Fruit fly (Drosophila melanogaster) whole organism, prepupa: Measurements from ENCODE around the gene cbt.

Experiments
- Blimp-1 ChIP-seq: fragments of 200-800 bp; sonication (Bioruptor generic); optimal IDR thresholded peaks from 3 replicates; lab custom pipeline; 2017; ENCODE audit warnings: missing biosample characterization, missing genetic modification characterization, mild to moderate bottlenecking, moderate library complexity, missing genetic modification reagents
- CG10669 ChIP-seq: fragments of 200-800 bp; sonication (Bioruptor generic); optimal IDR thresholded peaks from 3 replicates; lab custom pipeline; 2018; ENCODE audit warnings: missing biosample characterization, mild to moderate bottlenecking, missing genetic modification characterization, moderate library complexity
- CG11294 ChIP-seq: fragments of 200-800 bp; sonication (Bioruptor generic); IDR thresholded peaks from 2 replicates; pipeline ENCODE4 v1.3.6; 2022; ENCODE audit warnings: missing biosample characterization, missing genetic modification characterization
- CG11762 ChIP-seq: fragments of 200-800 bp; sonication (Bioruptor generic); optimal IDR thresholded peaks from 3 replicates; lab custom pipeline; 2016; ENCODE audit warnings: missing biosample characterization, missing genetic modification characterization; ENCODE audit not compliant: insufficient read depth
- CG1621 ChIP-seq: fragments of 200-800 bp; sonication (Bioruptor generic); optimal IDR thresholded peaks from 3 replicates; lab custom pipeline; 2018; ENCODE audit warnings: missing biosample characterization, mild to moderate bottlenecking, missing genetic modification characterization
- CG16779 ChIP-seq: fragments of 200-800 bp; sonication (Bioruptor generic); optimal IDR thresholded peaks from 3 replicates; lab custom pipeline; 2017; ENCODE audit warnings: missing biosample characterization, mild to moderate bottlenecking, missing genetic modification characterization
- CG3032 ChIP-seq: fragments of 200-800 bp; optimal IDR thresholded peaks from 2 replicates; lab custom pipeline; 2019; ENCODE audit warnings: missing biosample characterization, mild to moderate bottlenecking, missing genetic modification characterization, moderate library complexity
- CG31627 ChIP-seq: fragments of 200-800 bp; sonication (Bioruptor generic); optimal IDR thresholded peaks from 3 replicates; lab custom pipeline; 2016; ENCODE audit warnings: missing biosample characterization, missing genetic modification characterization
- CG32006 ChIP-seq: fragments of 200-800 bp; sonication (Bioruptor generic); optimal IDR thresholded peaks from 3 replicates; lab custom pipeline; 2017; ENCODE audit warnings: missing biosample characterization, mild to moderate bottlenecking, missing genetic modification characterization
- CG3919 ChIP-seq: fragments of 200-800 bp; sonication (Bioruptor generic); optimal IDR thresholded peaks from 3 replicates; lab custom pipeline; 2016; ENCODE audit warnings: missing biosample characterization, missing genetic modification characterization
- CG6163 ChIP-seq: fragments of 200-800 bp; sonication (Bioruptor generic); IDR thresholded peaks from 3 replicates; pipeline ENCODE4 v1.3.6; 2022; ENCODE audit warnings: missing biosample characterization, missing genetic modification characterization
- CG6276 ChIP-seq: fragments of 200-800 bp; sonication (Bioruptor generic); optimal IDR thresholded peaks from 2 replicates; lab custom pipeline; 2017; ENCODE audit warnings: missing biosample characterization, mild to moderate bottlenecking, missing genetic modification characterization
- CG6808 ChIP-seq: fragments of 200-800 bp; sonication (Bioruptor generic); optimal IDR thresholded peaks from 3 replicates; lab custom pipeline; 2017; ENCODE audit warnings: missing biosample characterization, missing genetic modification characterization, mild to moderate bottlenecking, moderate library complexity, missing genetic modification reagents
- CG7368 ChIP-seq: fragments of 200-800 bp; sonication (Bioruptor generic); optimal IDR thresholded peaks from 3 replicates; lab custom pipeline; 2016; ENCODE audit warnings: missing biosample characterization, missing genetic modification characterization
- CG8119 ChIP-seq: fragments of 200-800 bp; sonication (Bioruptor generic); IDR thresholded peaks from 3 replicates; pipeline ENCODE4 v1.3.6; 2022; ENCODE audit warnings: missing biosample characterization, missing genetic modification characterization
- CG8319 ChIP-seq: fragments of 200-800 bp; sonication (Bioruptor generic); optimal IDR thresholded peaks from 3 replicates; lab custom pipeline; 2016; ENCODE audit warnings: missing biosample characterization, missing genetic modification characterization
- Eip75B ChIP-seq: fragments of 200-800 bp; sonication (Bioruptor generic); optimal IDR thresholded peaks from 3 replicates; lab custom pipeline; 2016; ENCODE audit warnings: missing biosample characterization, missing genetic modification characterization
- Eip78C ChIP-seq: fragments of 200-800 bp; sonication (Bioruptor generic); peaks from one replicate; lab custom pipeline; 2016; ENCODE audit warnings: missing biosample characterization, missing genetic modification characterization
- Eip93F ChIP-seq: fragments of 200-800 bp; sonication (Bioruptor generic); optimal IDR thresholded peaks from 2 replicates; lab custom pipeline; 2016; ENCODE audit warnings: missing biosample characterization, mild to moderate bottlenecking, missing genetic modification characterization
- Gug ChIP-seq: fragments of 200-800 bp; sonication (Bioruptor generic); IDR thresholded peaks from 2 replicates; pipeline ENCODE4 v1.3.6; 2022; ENCODE audit warnings: missing biosample characterization, missing genetic modification characterization
- Hr38 ChIP-seq: sonication (Bioruptor generic); optimal IDR thresholded peaks from 2 replicates; lab custom pipeline; 2016; ENCODE audit warnings: missing biosample characterization, missing genetic modification characterization
- Hr4 ChIP-seq: fragments of 200-800 bp; sonication (Bioruptor generic); optimal IDR thresholded peaks from 3 replicates; lab custom pipeline; 2016; ENCODE audit warnings: missing biosample characterization, missing genetic modification characterization
- Lpt ChIP-seq: fragments of 200-800 bp; sonication (Bioruptor generic); optimal IDR thresholded peaks from 3 replicates; lab custom pipeline; 2016; ENCODE audit warnings: missing biosample characterization, missing genetic modification characterization
- Met ChIP-seq: fragments of 200-800 bp; sonication (Bioruptor generic); optimal IDR thresholded peaks from 3 replicates; lab custom pipeline; 2016; ENCODE audit warnings: missing biosample characterization, missing genetic modification characterization
- Smox ChIP-seq: fragments of 200-800 bp; sonication (Bioruptor generic); optimal IDR thresholded peaks from 3 replicates; lab custom pipeline; 2016; ENCODE audit warnings: missing biosample characterization, missing genetic modification characterization
- Sox102F ChIP-seq: fragments of 200-800 bp; sonication (Bioruptor generic); optimal IDR thresholded peaks from 2 replicates; lab custom pipeline; 2016; ENCODE audit warnings: missing biosample characterization, mild to moderate bottlenecking, missing genetic modification characterization
- Sox15 ChIP-seq: fragments of 200-800 bp; sonication (Bioruptor generic); optimal IDR thresholded peaks from 3 replicates; lab custom pipeline; 2016; ENCODE audit warnings: missing biosample characterization, missing genetic modification characterization
- achi ChIP-seq: fragments of 200-800 bp; sonication (Bioruptor generic); optimal IDR thresholded peaks from 3 replicates; lab custom pipeline; 2016; ENCODE audit warnings: missing biosample characterization, missing genetic modification characterization
- acj6 ChIP-seq: fragments of 200-800 bp; sonication (Bioruptor generic); optimal IDR thresholded peaks from 3 replicates; lab custom pipeline; 2016; ENCODE audit warnings: missing biosample characterization, missing genetic modification characterization
- cyc ChIP-seq: fragments of 200-800 bp; sonication (Bioruptor generic); optimal IDR thresholded peaks from 3 replicates; lab custom pipeline; 2016; ENCODE audit warnings: missing biosample characterization, missing genetic modification characterization
- dac ChIP-seq: fragments of 200-800 bp; sonication (Bioruptor generic); optimal IDR thresholded peaks from 2 replicates; lab custom pipeline; 2017; ENCODE audit warnings: missing biosample characterization, mild to moderate bottlenecking, missing genetic modification characterization
- esn ChIP-seq: fragments of 200-800 bp; sonication (Bioruptor generic); optimal IDR thresholded peaks from 2 replicates; lab custom pipeline; 2016; ENCODE audit warnings: missing biosample characterization, mild to moderate bottlenecking, missing genetic modification characterization, moderate library complexity
- fd59A ChIP-seq: fragments of 200-800 bp; sonication (Bioruptor generic); optimal IDR thresholded peaks from 2 replicates; lab custom pipeline; 2017; ENCODE audit warnings: missing biosample characterization, mild to moderate bottlenecking, missing genetic modification characterization, missing genetic modification reagents
- fd85E ChIP-seq: fragments of 200-800 bp; sonication (Bioruptor generic); optimal IDR thresholded peaks from 3 replicates; lab custom pipeline; 2016; ENCODE audit warnings: missing biosample characterization, missing genetic modification characterization
- lz ChIP-seq: fragments of 200-800 bp; sonication (Bioruptor generic); optimal IDR thresholded peaks from 3 replicates; lab custom pipeline; 2016; ENCODE audit warnings: missing biosample characterization, missing genetic modification characterization
- net ChIP-seq: fragments of 200-800 bp; sonication (Bioruptor generic); optimal IDR thresholded peaks from 3 replicates; lab custom pipeline; 2016; ENCODE audit warnings: missing biosample characterization, missing genetic modification characterization
- pdm3 ChIP-seq: fragments of 200-800 bp; sonication (Bioruptor generic); optimal IDR thresholded peaks from 3 replicates; lab custom pipeline; 2016; ENCODE audit warnings: missing biosample characterization, missing genetic modification characterization
- salr ChIP-seq, 2 experiments: fragments of 200-800 bp; sonication (Bioruptor generic); optimal IDR thresholded peaks; 3 replicates each; lab custom pipeline; 2016 to 2018; ENCODE audit warnings: missing biosample characterization in 2 of 2, missing genetic modification characterization in 2 of 2, mild to moderate bottlenecking in 1 of 2
- spab ChIP-seq: fragments of 200-800 bp; sonication (Bioruptor generic); optimal IDR thresholded peaks from 2 replicates; lab custom pipeline; 2017; ENCODE audit warnings: missing biosample characterization, mild to moderate bottlenecking, missing genetic modification characterization, missing genetic modification reagents
- ss ChIP-seq, 2 experiments: fragments of 200-800 bp; sonication (Bioruptor generic); optimal IDR thresholded peaks; 2 replicates in 1 of 2; 3 replicates in 1 of 2; lab custom pipeline; 2017 to 2018; ENCODE audit warnings: mild to moderate bottlenecking in 2 of 2, missing biosample characterization in 2 of 2, missing genetic modification characterization in 2 of 2, moderate library complexity in 1 of 2
- svp ChIP-seq: fragments of 200-800 bp; sonication (Bioruptor generic); peaks from one replicate; lab custom pipeline; 2016; ENCODE audit warnings: missing biosample characterization, missing genetic modification characterization
- topi ChIP-seq: fragments of 200-800 bp; sonication (Bioruptor generic); optimal IDR thresholded peaks from 3 replicates; lab custom pipeline; 2016; ENCODE audit warnings: missing biosample characterization, missing genetic modification characterization
- vri ChIP-seq: fragments of 200-800 bp; sonication (Bioruptor generic); optimal IDR thresholded peaks from 3 replicates; lab custom pipeline; 2016; ENCODE audit warnings: missing biosample characterization, mild to moderate bottlenecking, missing genetic modification characterization

cbt gene

dm6 chr2L:441927-442691, 37.4 kb downstream of the cbt start (continued):
- peak; percentile 98 for TF ChIP-seq pdm3
- TF ChIP-seq Hr38 (GFP tag; lab: Kevin White, UChicago): peak; percentile 79
- TF ChIP-seq topi (GFP tag; lab: Kevin White, UChicago): peak; percentile 98
- peak; percentile 96 for TF ChIP-seq net (GFP tag; lab: Kevin White, UChicago)
- peak; percentile 97 for TF ChIP-seq Hr4 (GFP tag; lab: Kevin White, UChicago)
- TF ChIP-seq fd85E (GFP tag; lab: Kevin White, UChicago): peak; percentile 95
- peak; percentile 87 for TF ChIP-seq CG16779 (tag; lab: Kevin White, UChicago)
- TF ChIP-seq CG11762 (GFP tag; lab: Kevin White, UChicago): peak; percentile 93
- peak; percentile 96 for TF ChIP-seq spab (GFP tag; lab: Kevin White, UChicago)
- peak; percentile 96 for TF ChIP-seq CG3032 (tag; lab: Kevin White, UChicago)

DNA sequence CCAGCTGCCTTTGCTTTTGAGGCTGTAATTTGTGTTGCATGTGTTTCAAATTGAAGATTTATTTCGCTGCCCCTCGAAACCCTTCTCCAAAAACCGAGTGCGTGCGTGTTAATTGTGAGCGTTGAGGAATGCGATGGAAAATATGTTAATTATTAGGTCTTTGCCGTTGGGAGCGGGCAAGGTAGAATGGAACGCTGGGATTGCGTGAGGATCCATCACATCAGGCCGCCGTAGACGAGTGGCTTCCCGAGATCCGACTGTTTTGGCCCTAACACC, 38.1 kb downstream of the cbt start:
- TF ChIP-seq ss (GFP tag; optimal IDR thresholded peaks at IDR 0.05; lab: Kevin White, UChicago): peak in 1 of 2 experiments; percentile 92
- no peak for TF ChIP-seq CG8319 (GFP tag; lab: Kevin White, UChicago)

dm6 chr2L:440638-441454, 38.6 kb downstream of the cbt start:
- peak; percentile 86 for TF ChIP-seq Smox (GFP tag; lab: Kevin White, UChicago)
- peak; percentile 73 for TF ChIP-seq CG8119
- peak; percentile 94 for TF ChIP-seq svp (GFP tag; lab: Kevin White, UChicago)
- TF ChIP-seq esn (GFP tag; lab: Kevin White, UChicago): peak; percentile 95
- TF ChIP-seq CG11294: no peak
- peak; percentile 81 for TF ChIP-seq CG32006
- peak; percentile 82 for TF ChIP-seq lz (GFP tag; lab: Kevin White, UChicago)
- TF ChIP-seq salr (GFP tag; optimal IDR thresholded peaks at IDR 0.05; lab: Kevin White, UChicago): peak; percentile 72 to 84
- peak; percentile 91 for TF ChIP-seq CG6808 (GFP tag; lab: Kevin White, UChicago)
- TF ChIP-seq dac: peak; percentile 37
- peak; percentile 81 for TF ChIP-seq CG6163 (GFP tag; lab: Robert Waterston, UW)
- no peak for TF ChIP-seq Gug (GFP tag; lab: Robert Waterston, UW)
- TF ChIP-seq Sox15 (GFP tag; lab: Kevin White, UChicago): peak; percentile 77
- TF ChIP-seq Sox102F (GFP tag; lab: Kevin White, UChicago): peak; percentile 89
- peak; percentile 90 for TF ChIP-seq acj6 (GFP tag; lab: Kevin White, UChicago)
- peak; percentile 74 for TF ChIP-seq Eip93F (GFP tag; lab: Kevin White, UChicago)
- peak; percentile 80 for TF ChIP-seq net (GFP tag; lab: Kevin White, UChicago)
- peak; percentile 35 for TF ChIP-seq CG6276
- TF ChIP-seq CG11762 (GFP tag; lab: Kevin White, UChicago): peak; percentile 57
- peak; percentile 26 for TF ChIP-seq Hr4 (GFP tag; lab: Kevin White, UChicago)
- peak; percentile 80 for TF ChIP-seq Eip75B (GFP tag; lab: Kevin White, UChicago)
- peak; percentile 65 for TF ChIP-seq CG7368 (GFP tag; lab: Kevin White, UChicago)
- TF ChIP-seq Lpt (GFP tag; lab: Kevin White, UChicago): peak; percentile 45
- peak; percentile 78 for TF ChIP-seq CG31627
- peak; percentile 90 for TF ChIP-seq achi (GFP tag; lab: Kevin White, UChicago)
- TF ChIP-seq CG10669: peak; percentile 89
- peak; percentile 89 for TF ChIP-seq topi (GFP tag; lab: Kevin White, UChicago)
- TF ChIP-seq Blimp-1: peak; percentile 77
- TF ChIP-seq CG1621 (tag; lab: Kevin White, UChicago): peak; percentile 62
- peak; percentile 85 for TF ChIP-seq CG3919 (GFP tag; lab: Kevin White, UChicago)
- TF ChIP-seq spab (GFP tag; lab: Kevin White, UChicago): peak; percentile 90
- peak; percentile 81 for TF ChIP-seq cyc
- TF ChIP-seq Eip78C (GFP tag; lab: Kevin White, UChicago): peak; percentile 97
- peak; percentile 88 for TF ChIP-seq Met (GFP tag; lab: Kevin White, UChicago)
- TF ChIP-seq CG8319 (GFP tag; lab: Kevin White, UChicago): peak; percentile 62
- TF ChIP-seq fd59A (GFP tag; lab: Kevin White, UChicago): peak; percentile 88
- peak; percentile 80 for TF ChIP-seq CG16779 (tag; lab: Kevin White, UChicago)
- TF ChIP-seq vri (GFP tag; lab: Kevin White, UChicago): peak; percentile 84
